Fruit fly (Drosophila melanogaster) whole organism, embryonic: Measurements from ENCODE around the gene Mip.

Experiments
- Asciz ChIP-seq: fragments of 200-800 bp; sonication (Bioruptor generic); optimal IDR thresholded peaks from 2 replicates; lab custom pipeline; 2017; ENCODE audit warnings: missing biosample characterization, mild to moderate bottlenecking, missing genetic modification characterization, missing genetic modification reagents
- CG8290 ChIP-seq, 3 experiments: fragments of 200-800 bp; sonication (Bioruptor generic); optimal IDR thresholded peaks; 2 replicates each; lab custom pipeline; 2016 to 2019; ENCODE audit warnings: missing biosample characterization in 3 of 3, missing genetic modification characterization in 3 of 3, mild to moderate bottlenecking in 2 of 3, moderate library complexity in 1 of 3
- CoRest ChIP-seq: fragments of 200-800 bp; sonication (Bioruptor generic); optimal IDR thresholded peaks from 3 replicates; lab custom pipeline; 2018; ENCODE audit warnings: missing biosample characterization, mild to moderate bottlenecking, missing genetic modification characterization, moderate library complexity
- Fer2 ChIP-seq: fragments of 200-800 bp; sonication (Bioruptor generic); optimal IDR thresholded peaks from 2 replicates; lab custom pipeline; 2018; ENCODE audit warnings: missing biosample characterization, mild to moderate bottlenecking, missing genetic modification characterization, moderate library complexity
- Sox100B ChIP-seq: fragments of 200-800 bp; sonication (Bioruptor generic); optimal IDR thresholded peaks from 3 replicates; lab custom pipeline; 2018; ENCODE audit warnings: missing biosample characterization, mild to moderate bottlenecking, missing genetic modification characterization
- sim ChIP-seq: fragments of 200-800 bp; sonication (Bioruptor generic); IDR thresholded peaks from 2 replicates; pipeline ENCODE4 v1.3.6; 2022; ENCODE audit warnings: missing biosample characterization, missing genetic modification characterization
- zfh2 ChIP-seq: fragments of 200-800 bp; sonication (Bioruptor generic); optimal IDR thresholded peaks from 2 replicates; lab custom pipeline; 2016; ENCODE audit warnings: missing biosample characterization, missing genetic modification characterization

DNA sequence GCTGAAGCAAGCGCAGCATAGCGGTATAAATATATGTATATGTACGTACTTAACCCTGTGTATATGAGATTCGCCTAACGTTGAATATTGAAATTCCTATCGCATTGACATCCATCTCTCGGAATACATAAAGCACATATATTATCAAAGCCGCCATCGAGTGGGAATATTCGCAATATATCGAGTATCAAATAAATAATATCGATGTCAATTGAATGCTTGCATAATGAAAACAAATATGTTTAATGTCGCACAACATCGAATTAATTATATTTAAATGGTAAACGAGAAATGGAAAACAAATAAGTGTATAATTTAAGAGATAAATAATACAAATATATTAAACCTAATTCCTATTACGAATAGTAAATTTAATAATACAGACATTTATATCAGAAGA is 28.8 kb downstream of the Mip start, which contains the start of gene ND-24L:
- TF ChIP-seq sim (no peak), Sox100B (GFP tag; lab: Kevin White, UChicago) (no peak), zfh2 (GFP tag; lab: Kevin White, UChicago) (no peak), Fer2 (tag; lab: Kevin White, UChicago) (no peak), Asciz (GFP tag; lab: Kevin White, UChicago) (no peak), CoRest (tag; lab: Kevin White, UChicago) (no peak), CG8290 (GFP tag; optimal IDR thresholded peaks at IDR 0.05; lab: Kevin White, UChicago) (no peak), CG8290 (tag; optimal IDR thresholded peaks at IDR 0.05; lab: Kevin White, UChicago) (no peak)
